Fruit fly (Drosophila melanogaster) whole organism, embryonic: Measurements from ENCODE around the gene Jupiter.

ENCODE experiments used
- Asciz ChIP-seq: fragments of 200-800 bp; sonication (Bioruptor generic); optimal IDR thresholded peaks from 2 replicates; lab custom pipeline; 2017; ENCODE audit warnings: missing biosample characterization, mild to moderate bottlenecking, missing genetic modification characterization, missing genetic modification reagents
- Blimp-1 ChIP-seq: fragments of 200-800 bp; sonication (Bioruptor generic); optimal IDR thresholded peaks from 3 replicates; lab custom pipeline; 2018; ENCODE audit warnings: missing biosample characterization, missing genetic modification characterization, mild to moderate bottlenecking, moderate library complexity, missing genetic modification reagents
- CG11093 ChIP-seq: fragments of 200-800 bp; sonication (Bioruptor generic); IDR thresholded peaks from 3 replicates; pipeline ENCODE4 v1.3.6; 2022; ENCODE audit warnings: missing biosample characterization, missing genetic modification characterization
- CG11723 ChIP-seq: fragments of 200-800 bp; sonication (Bioruptor generic); optimal IDR thresholded peaks from 2 replicates; lab custom pipeline; 2017; ENCODE audit warnings: missing biosample characterization, mild to moderate bottlenecking, missing genetic modification characterization
- CG13296 ChIP-seq: fragments of 200-800 bp; sonication (Bioruptor generic); optimal IDR thresholded peaks from 3 replicates; lab custom pipeline; 2018; ENCODE audit warnings: missing biosample characterization, mild to moderate bottlenecking, missing genetic modification characterization
- CG15601 ChIP-seq: fragments of 200-800 bp; sonication (Bioruptor generic); optimal IDR thresholded peaks from 3 replicates; lab custom pipeline; 2019; ENCODE audit warnings: missing biosample characterization, mild to moderate bottlenecking, missing genetic modification characterization, moderate library complexity
- CG1647 ChIP-seq: fragments of 200-800 bp; sonication (Bioruptor generic); optimal IDR thresholded peaks from 3 replicates; lab custom pipeline; 2016; ENCODE audit warnings: missing biosample characterization, missing genetic modification characterization
- CG16863 ChIP-seq: fragments of 200-800 bp; sonication (Bioruptor generic); optimal IDR thresholded peaks from 3 replicates; lab custom pipeline; 2016; ENCODE audit warnings: missing biosample characterization, missing genetic modification characterization
- CG17829 ChIP-seq: fragments of 200-800 bp; optimal IDR thresholded peaks from 2 replicates; lab custom pipeline; 2019; ENCODE audit warnings: missing biosample characterization, mild to moderate bottlenecking, missing genetic modification characterization, moderate library complexity
- CG2712 ChIP-seq: fragments of 200-800 bp; optimal IDR thresholded peaks from 3 replicates; lab custom pipeline; 2019; ENCODE audit warnings: missing biosample characterization, mild to moderate bottlenecking, missing genetic modification characterization, moderate library complexity
- CG2875 ChIP-seq: fragments of 200-800 bp; sonication (Bioruptor generic); optimal IDR thresholded peaks from 2 replicates; lab custom pipeline; 2017; ENCODE audit warnings: missing biosample characterization, mild to moderate bottlenecking, missing genetic modification characterization, missing genetic modification reagents
- CG3726 ChIP-seq: fragments of 200-800 bp; sonication (Bioruptor generic); IDR thresholded peaks from 3 replicates; pipeline ENCODE4, ENCODE4 v1.3.6; 2022; ENCODE audit warnings: missing biosample characterization, missing genetic modification characterization
- CG6791 ChIP-seq: fragments of 200-800 bp; sonication (Bioruptor generic); IDR thresholded peaks from 3 replicates; pipeline ENCODE4 v1.3.6; 2022; ENCODE audit warnings: missing biosample characterization, missing genetic modification characterization; ENCODE audit not compliant: partially characterized antibody
- CG7357 ChIP-seq: fragments of 200-800 bp; sonication (Bioruptor generic); IDR thresholded peaks from 3 replicates; pipeline ENCODE4 v1.3.6; 2022; ENCODE audit warnings: missing biosample characterization, missing genetic modification characterization
- CG7372 ChIP-seq: fragments of 200-800 bp; sonication (Bioruptor generic); IDR thresholded peaks from 2 replicates; pipeline ENCODE4 v1.3.6; 2022; ENCODE audit warnings: missing biosample characterization, missing genetic modification characterization
- CG8478 ChIP-seq: fragments of >200 bp; optimal IDR thresholded peaks from 2 replicates; lab custom pipeline; 2018
- D ChIP-seq, 2 experiments: fragments of 200-800 bp in 1 of 2; fragments of >200 bp in 1 of 2; sonication (Bioruptor generic) in 1 of 2; optimal IDR thresholded peaks; 2 replicates in 1 of 2; 3 replicates in 1 of 2; lab custom pipeline; 2017; ENCODE audit warnings: mild to moderate bottlenecking in 1 of 2, missing biosample characterization in 1 of 2, missing genetic modification characterization in 1 of 2, missing genetic modification reagents in 1 of 2
- Dad ChIP-seq: fragments of 200-800 bp; sonication (Bioruptor generic); optimal IDR thresholded peaks from 3 replicates; lab custom pipeline; 2016; ENCODE audit warnings: missing biosample characterization, missing genetic modification characterization
- Dbx ChIP-seq: fragments of 200-800 bp; sonication (Bioruptor generic); IDR thresholded peaks from 3 replicates; pipeline ENCODE4 v1.3.6; 2022; ENCODE audit warnings: missing biosample characterization, missing genetic modification characterization
- Dp ChIP-seq: fragments of 200-800 bp; sonication (Bioruptor generic); optimal IDR thresholded peaks from 2 replicates; lab custom pipeline; 2018; ENCODE audit warnings: missing biosample characterization, mild to moderate bottlenecking, missing genetic modification characterization, moderate library complexity
- Ets65A ChIP-seq: fragments of 200-800 bp; sonication (Bioruptor generic); peaks from one replicate; lab custom pipeline; 2016; ENCODE audit warnings: missing biosample characterization, missing genetic modification characterization
- Fer2 ChIP-seq: fragments of 200-800 bp; sonication (Bioruptor generic); optimal IDR thresholded peaks from 2 replicates; lab custom pipeline; 2018; ENCODE audit warnings: missing biosample characterization, mild to moderate bottlenecking, missing genetic modification characterization, moderate library complexity
- HLH54F ChIP-seq: fragments of 200-800 bp; sonication (Bioruptor generic); optimal IDR thresholded peaks from 3 replicates; lab custom pipeline; 2016; ENCODE audit warnings: missing biosample characterization, missing genetic modification characterization
- Kr ChIP-seq: fragments of 200-800 bp; sonication (Bioruptor generic); optimal IDR thresholded peaks from 2 replicates; lab custom pipeline; 2017; ENCODE audit warnings: missing biosample characterization, mild to moderate bottlenecking, missing genetic modification characterization
- Nf-YC ChIP-seq: fragments of 200-800 bp; optimal IDR thresholded peaks from 3 replicates; lab custom pipeline; 2019; ENCODE audit warnings: missing biosample characterization, mild to moderate bottlenecking, missing genetic modification characterization, moderate library complexity
- Rx ChIP-seq: fragments of 200-800 bp; sonication (Bioruptor generic); IDR thresholded peaks from 2 replicates; pipeline ENCODE4 v1.3.6; 2022; ENCODE audit warnings: missing biosample characterization, missing genetic modification characterization
- Side ChIP-seq: fragments of 200-800 bp; sonication (Bioruptor generic); optimal IDR thresholded peaks from 2 replicates; lab custom pipeline; 2016; ENCODE audit warnings: missing biosample characterization, missing genetic modification characterization
- Trl ChIP-seq, 3 experiments: fragments of >200 bp in 2 of 3; fragments of 200-800 bp in 1 of 3; sonication (Bioruptor generic) in 1 of 3; optimal IDR thresholded peaks; 2 replicates in 1 of 3; 3 replicates in 2 of 3; lab custom pipeline; 2016 to 2017; ENCODE audit warnings: missing biosample characterization in 1 of 3, missing genetic modification characterization in 1 of 3
- Vsx1 ChIP-seq: fragments of 200-800 bp; sonication (Bioruptor generic); optimal IDR thresholded peaks from 2 replicates; lab custom pipeline; 2017; ENCODE audit warnings: missing biosample characterization, mild to moderate bottlenecking, missing genetic modification characterization, missing genetic modification reagents
- Xrp1 ChIP-seq: fragments of 200-800 bp; sonication (Bioruptor generic); IDR thresholded peaks from 2 replicates; pipeline ENCODE4 v1.3.6; 2022; ENCODE audit warnings: missing biosample characterization, missing genetic modification characterization
- abd-A ChIP-seq: fragments of 200-800 bp; sonication (Bioruptor generic); optimal IDR thresholded peaks from 3 replicates; lab custom pipeline; 2019; ENCODE audit warnings: missing biosample characterization, mild to moderate bottlenecking, missing genetic modification characterization, moderate library complexity
- al ChIP-seq: fragments of 200-800 bp; sonication (Bioruptor generic); IDR thresholded peaks from 2 replicates; pipeline ENCODE4 v1.3.6; 2022; ENCODE audit warnings: missing biosample characterization, missing genetic modification characterization
- br ChIP-seq: fragments of >200 bp; optimal IDR thresholded peaks from 2 replicates; lab custom pipeline; 2017
- caup ChIP-seq: fragments of 200-800 bp; sonication (Bioruptor generic); optimal IDR thresholded peaks from 3 replicates; lab custom pipeline; 2017; ENCODE audit warnings: missing biosample characterization, mild to moderate bottlenecking, missing genetic modification characterization, moderate library complexity; ENCODE audit not compliant: severe bottlenecking
- ewg ChIP-seq: fragments of 200-800 bp; sonication (Bioruptor generic); optimal IDR thresholded peaks from 3 replicates; lab custom pipeline; 2017; ENCODE audit warnings: mild to moderate bottlenecking, missing biosample characterization, missing genetic modification reagents, missing genetic modification characterization
- fru ChIP-seq: fragments of >200 bp; optimal IDR thresholded peaks from 2 replicates; lab custom pipeline; 2017
- grau ChIP-seq: fragments of 200-800 bp; optimal IDR thresholded peaks from 3 replicates; lab custom pipeline; 2019; ENCODE audit warnings: missing biosample characterization, mild to moderate bottlenecking, missing genetic modification characterization, moderate library complexity
- gsb ChIP-seq: fragments of 200-800 bp; sonication (Bioruptor generic); IDR thresholded peaks from 2 replicates; pipeline ENCODE4 v1.3.6; 2022; ENCODE audit warnings: missing biosample characterization, missing genetic modification characterization
- ham ChIP-seq: fragments of 200-800 bp; sonication (Bioruptor generic); IDR thresholded peaks from 2 replicates; pipeline ENCODE4 v1.3.6; 2022; ENCODE audit warnings: missing biosample characterization, missing genetic modification characterization
- hkb ChIP-seq, 2 experiments: fragments of 200-800 bp in 1 of 2; fragments of >200 bp in 1 of 2; sonication (Bioruptor generic) in 1 of 2; IDR thresholded peaks in 1 of 2; optimal IDR thresholded peaks in 1 of 2; 2 replicates each; pipeline versions ENCODE4 v1.3.6 to Lab custom; 2017 to 2022; ENCODE audit warnings: missing biosample characterization in 1 of 2, missing genetic modification characterization in 1 of 2
- lilli ChIP-seq: fragments of 200-800 bp; sonication (Bioruptor generic); optimal IDR thresholded peaks from 3 replicates; lab custom pipeline; 2016; ENCODE audit warnings: missing biosample characterization, missing genetic modification characterization
- nau ChIP-seq: fragments of 200-800 bp; sonication (Bioruptor generic); optimal IDR thresholded peaks from 3 replicates; lab custom pipeline; 2017; ENCODE audit warnings: missing biosample characterization, mild to moderate bottlenecking, missing genetic modification characterization, missing genetic modification reagents
- sima ChIP-seq: fragments of 200-800 bp; sonication (Bioruptor generic); optimal IDR thresholded peaks from 2 replicates; lab custom pipeline; 2016; ENCODE audit warnings: missing biosample characterization, missing genetic modification characterization
- slou ChIP-seq: fragments of 200-800 bp; sonication (Bioruptor generic); optimal IDR thresholded peaks from 3 replicates; lab custom pipeline; 2016; ENCODE audit warnings: missing biosample characterization, missing genetic modification characterization
- stc ChIP-seq: fragments of 200-800 bp; sonication (Bioruptor generic); IDR thresholded peaks from 2 replicates; pipeline ENCODE4 v1.3.6; 2022; ENCODE audit warnings: missing biosample characterization, missing genetic modification characterization
- sug ChIP-seq: fragments of 200-800 bp; optimal IDR thresholded peaks from 2 replicates; lab custom pipeline; 2019; ENCODE audit warnings: missing biosample characterization, mild to moderate bottlenecking, missing genetic modification characterization, moderate library complexity
- toy ChIP-seq: fragments of 200-800 bp; sonication (Bioruptor generic); IDR thresholded peaks from 2 replicates; pipeline ENCODE4 v1.3.6; 2022; ENCODE audit warnings: missing biosample characterization, missing genetic modification characterization
- trem ChIP-seq: fragments of 200-800 bp; optimal IDR thresholded peaks from 3 replicates; lab custom pipeline; 2019; ENCODE audit warnings: missing biosample characterization, mild to moderate bottlenecking, missing genetic modification characterization, moderate library complexity
- twi ChIP-seq: fragments of 200-800 bp; optimal IDR thresholded peaks from 2 replicates; lab custom pipeline; 2019; ENCODE audit warnings: missing biosample characterization, mild to moderate bottlenecking, missing genetic modification characterization, moderate library complexity
- unc-4 ChIP-seq: fragments of 200-800 bp; sonication (Bioruptor generic); IDR thresholded peaks from 2 replicates; pipeline ENCODE4 v1.3.6; 2022; ENCODE audit warnings: missing biosample characterization, missing genetic modification characterization; ENCODE audit not compliant: partially characterized antibody
- usp ChIP-seq: fragments of >200 bp; optimal IDR thresholded peaks from 2 replicates; lab custom pipeline; 2017; ENCODE audit warnings: missing biosample characterization, missing genetic modification characterization

Jupiter gene

DNA sequence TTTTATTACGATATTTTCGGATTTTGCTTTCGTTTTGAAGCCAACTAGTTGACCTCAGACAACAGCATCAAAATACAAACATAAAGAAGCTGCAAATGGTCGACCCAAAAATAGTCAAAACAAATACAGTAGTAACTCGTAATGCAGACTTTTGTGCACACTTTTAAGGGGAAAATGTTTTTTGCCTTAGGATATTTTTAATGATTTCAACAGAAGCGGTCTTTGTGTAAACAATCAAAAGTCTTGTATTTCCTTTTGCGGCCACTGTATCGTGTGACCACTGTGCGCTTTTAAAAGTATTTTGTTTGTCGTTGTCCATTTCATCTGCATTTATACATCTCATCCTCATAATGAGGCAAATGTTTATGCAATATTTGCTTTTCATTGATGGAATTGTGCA is 29.7 kb upstream of the Jupiter start (continued):
- TF ChIP-seq Asciz (GFP tag; lab: Kevin White, UChicago) (peak; percentile 89), nau (peak; percentile 88), Rx (GFP tag; lab: Robert Waterston, UW) (peak; percentile 97), CG7372 (GFP tag; lab: Robert Waterston, UW) (peak; percentile 98), CG1647 (GFP tag; lab: Kevin White, UChicago) (peak; percentile 96), fru (lab: Kevin White, UChicago) (no peak), Dad (GFP tag; lab: Kevin White, UChicago) (peak; percentile 96), stc (GFP tag; lab: Robert Waterston, UW) (peak; percentile 97), lilli (GFP tag; lab: Kevin White, UChicago) (peak; percentile 99), twi (tag; lab: Kevin White, UChicago) (peak; percentile 82), CG2712 (peak; percentile 89), Nf-YC (tag; lab: Kevin White, UChicago) (peak; percentile 88), br (lab: Kevin White, UChicago) (no peak), CG15601 (tag; lab: Kevin White, UChicago) (peak; percentile 63), Blimp-1 (GFP tag; lab: Kevin White, UChicago) (peak; percentile 86), usp (GFP tag; lab: Kevin White, UChicago) (no peak), Side (GFP tag; lab: Kevin White, UChicago) (peak; percentile 97), Kr (no peak), CG13296 (GFP tag; lab: Kevin White, UChicago) (peak; percentile 97), Vsx1 (GFP tag; lab: Kevin White, UChicago) (peak; percentile 80), sima (peak; percentile 84), CG11723 (GFP tag; lab: Kevin White, UChicago) (peak; percentile 87), unc-4 (GFP tag; lab: Robert Waterston, UW) (no peak), Dp (peak; percentile 17), slou (GFP tag; lab: Kevin White, UChicago) (peak; percentile 93), CG2875 (peak; percentile 82), sug (tag; lab: Kevin White, UChicago) (peak; percentile 96), ham (GFP tag; lab: Robert Waterston, UW) (peak; percentile 90), al (GFP tag; lab: Robert Waterston, UW) (peak; percentile 97), hkb (optimal IDR thresholded peaks at IDR 0.05; lab: Kevin White, UChicago) (no peak), hkb (GFP tag; IDR thresholded peaks at IDR 0.05; lab: Robert Waterston, UW) (peak; percentile 97), CG17829 (peak; percentile 88), abd-A (peak; percentile 52), caup (peak; percentile 96), toy (peak; percentile 94), ewg (peak; percentile 83), Xrp1 (GFP tag; lab: Robert Waterston, UW) (peak; percentile 95), grau (peak; percentile 99), Dbx (peak; percentile 98), Ets65A (GFP tag; lab: Kevin White, UChicago) (peak; percentile 99), gsb (GFP tag; lab: Robert Waterston, UW) (peak; percentile 96), D (optimal IDR thresholded peaks at IDR 0.05; lab: Kevin White, UChicago) (no peak), D (GFP tag; optimal IDR thresholded peaks at IDR 0.05; lab: Kevin White, UChicago) (peak; percentile 82), CG3726 (GFP tag; lab: Robert Waterston, UW) (peak; percentile 93; the same call in 2 of the 3 replicates), CG6791 (no peak), CG7357 (peak; percentile 91), HLH54F (GFP tag; lab: Kevin White, UChicago) (peak; percentile 97), CG16863 (GFP tag; lab: Kevin White, UChicago) (peak; percentile 94), trem (peak; percentile 20), CG8478 (lab: Kevin White, UChicago) (no peak), CG11093 (GFP tag; lab: Robert Waterston, UW) (peak; percentile 95), Trl (optimal IDR thresholded peaks at IDR 0.05; lab: Kevin White, UChicago) (no peak), Trl (GFP tag; optimal IDR thresholded peaks at IDR 0.05; lab: Kevin White, UChicago) (peak; percentile 98), Fer2 (tag; lab: Kevin White, UChicago) (peak; percentile 96)
